Fruit fly (Drosophila melanogaster): Measurements from ENCODE around the gene Pgd.

DNA sequence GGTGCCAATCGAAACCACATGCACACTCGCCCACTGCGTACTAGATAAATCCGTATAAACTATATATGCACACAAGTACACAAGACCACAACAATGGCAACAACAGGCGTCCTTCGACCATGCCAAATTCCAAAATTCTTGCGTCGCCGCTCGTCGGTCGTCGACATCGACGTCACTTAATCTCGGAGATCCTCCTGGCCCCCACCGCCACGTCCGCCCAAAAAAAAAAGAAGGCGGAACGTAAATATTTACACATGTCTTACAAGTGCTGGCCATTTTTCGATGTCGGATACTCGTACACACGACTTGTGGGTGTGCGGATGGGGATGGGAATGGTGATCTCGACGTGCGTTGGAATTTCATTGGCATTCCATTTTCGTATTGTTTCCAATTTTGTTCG is 18.4 kb downstream of the Pgd start:
- TF ChIP-seq CG11762 (GFP tag; optimal IDR thresholded peaks at IDR 0.05; ENCODE audit: insufficient read depth): no peak
- TF ChIP-seq Lpt (GFP tag; optimal IDR thresholded peaks at IDR 0.05): no peak
- no peak for TF ChIP-seq Ets21C (GFP tag; optimal IDR thresholded peaks at IDR 0.05)
- no peak for TF ChIP-seq Ets96B (tag; optimal IDR thresholded peaks at IDR 0.05)
- TF ChIP-seq net (GFP tag; optimal IDR thresholded peaks at IDR 0.05): no peak
